Fruit fly (Drosophila melanogaster): ENCODE data around the gene CG12219.
A peak's percentile ranks its signal among the peaks of the same experiment; 100 is the strongest.

CG12219 gene

DNA sequence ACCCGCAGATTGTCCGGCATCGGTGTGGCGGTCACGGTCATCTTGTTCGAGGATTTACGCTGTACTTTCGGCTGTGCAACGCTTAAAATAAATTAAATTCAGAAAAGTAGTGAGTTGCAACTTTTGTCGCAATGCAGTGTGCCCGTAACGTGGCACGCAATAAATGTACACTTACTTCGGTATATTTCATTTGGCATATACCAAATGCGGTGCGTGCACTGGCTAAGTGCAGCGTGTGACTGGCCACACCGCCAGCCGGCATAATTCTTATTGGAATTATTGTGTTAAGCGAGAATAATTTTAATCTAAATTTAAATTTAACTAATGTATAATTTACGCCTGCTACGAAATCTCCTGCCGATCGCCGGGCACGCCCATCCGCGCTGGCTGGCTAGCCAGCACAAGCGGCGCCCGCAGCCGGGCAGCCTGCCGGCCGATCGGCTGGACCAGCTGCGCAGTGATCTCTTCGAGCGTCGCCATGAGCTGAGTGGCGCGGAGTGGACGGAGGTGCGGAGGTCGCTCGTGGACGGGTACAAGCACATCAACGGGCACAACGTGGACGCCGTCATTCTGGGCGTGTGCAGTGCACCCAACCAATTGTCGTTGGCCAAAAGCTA is 9.9 kb downstream of the CG12219 start, which contains the start of the genes Rpt4 and mldr (continued):
- TF ChIP-seq CG15073 (GFP tag; optimal IDR thresholded peaks at IDR 0.05) (no peak), CHES-1-like (GFP tag; optimal IDR thresholded peaks at IDR 0.05) (no peak), dan (GFP tag; IDR thresholded peaks at IDR 0.05) (no peak), Sox100B (GFP tag; optimal IDR thresholded peaks at IDR 0.05) (no peak), nmo (GFP tag; optimal IDR thresholded peaks at IDR 0.05) (peak; percentile 40), NC2α (GFP tag; optimal IDR thresholded peaks at IDR 0.05) (no peak), CG12071 (GFP tag; optimal IDR thresholded peaks at IDR 0.05) (no peak), Ets65A (GFP tag) (no peak), CG11696 (GFP tag; IDR thresholded peaks at IDR 0.05) (no peak), CG17328 (GFP tag; IDR thresholded peaks at IDR 0.05) (no peak), esg (GFP tag; conservative IDR thresholded peaks at IDR 0.05) (no peak), CG17359 (tag; optimal IDR thresholded peaks at IDR 0.05) (no peak), pros (GFP tag; optimal IDR thresholded peaks at IDR 0.05) (no peak), lbe (GFP tag; optimal IDR thresholded peaks at IDR 0.05) (no peak), hth (optimal IDR thresholded peaks at IDR 0.05) (no peak), Camta (GFP tag; optimal IDR thresholded peaks at IDR 0.05) (no peak), Usf (GFP tag; optimal IDR thresholded peaks at IDR 0.05) (no peak), CG13287 (GFP tag; IDR thresholded peaks at IDR 0.05; ENCODE audit: partially characterized antibody) (peak; percentile 55; the same call in 1 of the 2 replicates), CG10274 (GFP tag; optimal IDR thresholded peaks at IDR 0.05) (no peak), CG8944 (GFP tag; optimal IDR thresholded peaks at IDR 0.05) (no peak), CG17385 (GFP tag; optimal IDR thresholded peaks at IDR 0.05) (no peak), lab (GFP tag; optimal IDR thresholded peaks at IDR 0.05) (no peak), CG12769 (tag; optimal IDR thresholded peaks at IDR 0.05) (no peak), ab (GFP tag; optimal IDR thresholded peaks at IDR 0.05) (no peak), maf-S (GFP tag; optimal IDR thresholded peaks at IDR 0.05) (no peak), CG8281 (tag; optimal IDR thresholded peaks at IDR 0.05) (no peak), nerfin-1 (tag; optimal IDR thresholded peaks at IDR 0.05) (no peak), H2.0 (GFP tag; IDR thresholded peaks at IDR 0.05) (no peak), Blimp-1 (GFP tag; optimal IDR thresholded peaks at IDR 0.05) (no peak), ato (GFP tag; IDR thresholded peaks at IDR 0.05; ENCODE audit: partially characterized antibody) (no peak), jigr1 (GFP tag; IDR thresholded peaks at IDR 0.05) (no peak), CG5953 (GFP tag; IDR thresholded peaks at IDR 0.05) (no peak), zfh1 (GFP tag; IDR thresholded peaks at IDR 0.05) (no peak), jumu (GFP tag; optimal IDR thresholded peaks at IDR 0.05) (no peak), corto (GFP tag; optimal IDR thresholded peaks at IDR 0.05) (no peak), seq (GFP tag; IDR thresholded peaks at IDR 0.05) (no peak), CG15011 (GFP tag; optimal IDR thresholded peaks at IDR 0.05) (no peak), ash1 (GFP tag; optimal IDR thresholded peaks at IDR 0.05) (no peak), MESR4 (GFP tag; optimal IDR thresholded peaks at IDR 0.05) (peak; percentile 77), HLH54F (GFP tag; optimal IDR thresholded peaks at IDR 0.05) (no peak), hkb (optimal IDR thresholded peaks at IDR 0.05) (no peak), hkb (GFP tag; IDR thresholded peaks at IDR 0.05) (no peak), slou (GFP tag; optimal IDR thresholded peaks at IDR 0.05) (no peak), Xbp1 (GFP tag; optimal IDR thresholded peaks at IDR 0.05) (no peak), CG10321 (GFP tag; IDR thresholded peaks at IDR 0.05) (no peak), CG10267 (tag; optimal IDR thresholded peaks at IDR 0.05) (peak; percentile 21), kay (GFP tag; optimal IDR thresholded peaks at IDR 0.05) (no peak), vvl (GFP tag; IDR thresholded peaks at IDR 0.05) (no peak), CG3065 (GFP tag; optimal IDR thresholded peaks at IDR 0.05) (no peak), C15 (GFP tag; IDR thresholded peaks at IDR 0.05) (no peak), Ada2b (GFP tag; IDR thresholded peaks at IDR 0.05) (no peak), Dref (GFP tag; IDR thresholded peaks at IDR 0.05) (peak; percentile 48), yki (optimal IDR thresholded peaks at IDR 0.05) (no peak)
